Worm (Caenorhabditis elegans) whole organism, L4 larva: ENCODE results near the gene ent-3.
A peak's percentile ranks its signal among the peaks of the same experiment; 100 is the strongest.
"Not testable (repeated sequence)": the region's sequence is repeated elsewhere in the genome, so short reads cannot be mapped to it uniquely, and the experiment has no call there.

Experiments
- D1046.2 ChIP-seq: fragments of 200-800 bp; sonication (Bioruptor generic); IDR thresholded peaks from 2 replicates; pipeline ENCODE4 v1.3.6; 2022; ENCODE audit warnings: missing genetic modification characterization, missing compliant biosample characterization
- F37D6.2 ChIP-seq: sonication (generic microtip); optimal IDR thresholded peaks from 2 replicates; lab custom pipeline; 2016; ENCODE audit warnings: mild to moderate bottlenecking, missing genetic modification characterization, missing compliant biosample characterization
- F44E2.7 ChIP-seq: fragments of 200-800 bp; sonication (Bioruptor generic); IDR thresholded peaks from 2 replicates; pipeline ENCODE4 v2.1.2; 2022; ENCODE audit warnings: missing genetic modification characterization, missing compliant biosample characterization
- T20F7.1 ChIP-seq: fragments of 200-800 bp; sonication (Bioruptor generic); optimal IDR thresholded peaks from 2 replicates; lab custom pipeline; 2018; ENCODE audit warnings: mild to moderate bottlenecking, missing genetic modification characterization, missing compliant biosample characterization
- T26A8.4 ChIP-seq: fragments of 200-800 bp; sonication (Bioruptor generic); IDR thresholded peaks from 2 replicates; pipeline ENCODE4 v1.3.6; 2022; ENCODE audit warnings: missing genetic modification characterization, missing compliant biosample characterization
- ZK337.2 ChIP-seq: fragments of 200-800 bp; sonication (Bioruptor generic); IDR thresholded peaks from 2 replicates; pipeline ENCODE4 v1.3.6; 2022; ENCODE audit warnings: missing genetic modification reagents, missing genetic modification characterization, missing compliant biosample characterization
- ama-1 ChIP-seq: fragments of 150-350 bp; optimal IDR thresholded peaks from 2 replicates; lab custom pipeline; 2014; ENCODE audit warnings: inconsistent platforms, mixed read lengths
- attf-4 ChIP-seq: sonication (generic microtip); optimal IDR thresholded peaks from 3 replicates; lab custom pipeline; 2017; ENCODE audit warnings: missing biosample characterization, missing genetic modification characterization
- ceh-20 ChIP-seq: fragments of 200-800 bp; sonication (Bioruptor generic); IDR thresholded peaks from 2 replicates; pipeline ENCODE4 v1.3.6; 2022; ENCODE audit warnings: missing genetic modification reagents, missing genetic modification characterization, missing compliant biosample characterization
- ceh-28 ChIP-seq: fragments of 150-350 bp; optimal IDR thresholded peaks from 2 replicates; lab custom pipeline; 2014; ENCODE audit warnings: missing biosample characterization, missing genetic modification reagents, missing genetic modification characterization
- ceh-44 ChIP-seq: fragments of 200-800 bp; sonication (Bioruptor generic); IDR thresholded peaks from 2 replicates; pipeline ENCODE4 v1.3.6; 2022; ENCODE audit warnings: missing genetic modification reagents, missing genetic modification characterization, missing compliant biosample characterization
- ctbp-1 ChIP-seq: fragments of 200-800 bp; sonication (Bioruptor generic); IDR thresholded peaks from 2 replicates; pipeline ENCODE4 v1.3.6; 2022; ENCODE audit warnings: missing genetic modification reagents, missing genetic modification characterization, missing compliant biosample characterization
- daf-19 ChIP-seq: fragments of 200-800 bp; sonication (Bioruptor generic); conservative IDR thresholded peaks from 2 replicates; pipeline ENCODE4 v1.3.6; 2022; ENCODE audit warnings: missing genetic modification characterization, missing compliant biosample characterization
- dmd-6 ChIP-seq: fragments of 200-800 bp; sonication (Bioruptor generic); IDR thresholded peaks from 2 replicates; pipeline ENCODE4 v1.3.6; 2022; ENCODE audit warnings: missing genetic modification reagents, missing genetic modification characterization, missing compliant biosample characterization
- dmd-8 ChIP-seq: fragments of 200-800 bp; sonication (Bioruptor generic); IDR thresholded peaks from 2 replicates; pipeline ENCODE4 v1.3.6; 2022; ENCODE audit warnings: missing genetic modification characterization, missing compliant biosample characterization
- dve-1 ChIP-seq: sonication (generic microtip); optimal IDR thresholded peaks from 2 replicates; lab custom pipeline; 2017; ENCODE audit warnings: antibody characterized with exemption, mild to moderate bottlenecking, missing genetic modification characterization, missing compliant biosample characterization; ENCODE audit not compliant: insufficient read depth
- fkh-10 ChIP-seq: fragments of 150-350 bp; optimal IDR thresholded peaks from 2 replicates; lab custom pipeline; 2014; ENCODE audit warnings: missing biosample characterization, missing genetic modification reagents, missing genetic modification characterization
- fos-1 ChIP-seq: fragments of 150-350 bp; optimal IDR thresholded peaks from 2 replicates; lab custom pipeline; 2014; ENCODE audit warnings: missing biosample characterization, missing genetic modification characterization
- gei-8 ChIP-seq: fragments of 200-800 bp; sonication (Bioruptor generic); optimal IDR thresholded peaks from 2 replicates; lab custom pipeline; 2018; ENCODE audit warnings: mild to moderate bottlenecking, missing genetic modification characterization, missing compliant biosample characterization
- hlh-30 ChIP-seq: sonication (generic microtip); optimal IDR thresholded peaks from 2 replicates; lab custom pipeline; 2017; ENCODE audit warnings: antibody characterized with exemption, mild to moderate bottlenecking, missing genetic modification characterization, missing compliant biosample characterization; ENCODE audit not compliant: insufficient read depth
- hmg-1.1 ChIP-seq: fragments of 200-800 bp; sonication (Bioruptor generic); IDR thresholded peaks from 2 replicates; pipeline ENCODE4 v1.3.6; 2022; ENCODE audit warnings: missing genetic modification reagents, missing genetic modification characterization, missing compliant biosample characterization
- lin-1 ChIP-seq: fragments of 200-800 bp; sonication (Bioruptor generic); IDR thresholded peaks from 2 replicates; pipeline ENCODE4 v1.3.6; 2022; ENCODE audit warnings: missing genetic modification reagents, missing genetic modification characterization, missing compliant biosample characterization
- lin-38 ChIP-seq: fragments of 200-800 bp; sonication (Bioruptor generic); IDR thresholded peaks from 2 replicates; pipeline ENCODE4 v1.3.6; 2022; ENCODE audit warnings: missing genetic modification reagents, missing genetic modification characterization, missing compliant biosample characterization
- lsy-2 ChIP-seq, 2 experiments: fragments of 150-350 bp in 1 of 2; sonication (generic microtip) in 1 of 2; optimal IDR thresholded peaks; 2 replicates each; lab custom pipeline; 2014 to 2017; ENCODE audit warnings: missing biosample characterization in 2 of 2, missing genetic modification characterization in 2 of 2
- mdl-1 ChIP-seq, 2 experiments: fragments of 150-350 bp in 1 of 2; sonication (generic microtip) in 1 of 2; optimal IDR thresholded peaks; 2 replicates each; lab custom pipeline; 2014 to 2017; ENCODE audit warnings: missing biosample characterization in 2 of 2, missing genetic modification characterization in 2 of 2
- mdt-29 ChIP-seq: fragments of 200-800 bp; sonication (Bioruptor generic); IDR thresholded peaks from 2 replicates; pipeline ENCODE4 v1.3.6; 2022; ENCODE audit warnings: missing genetic modification reagents, missing genetic modification characterization, missing compliant biosample characterization
- mep-1 ChIP-seq: fragments of 150-350 bp; sonication (generic microtip); optimal IDR thresholded peaks from 3 replicates; lab custom pipeline; 2014; ENCODE audit warnings: missing biosample characterization, missing genetic modification characterization
- mxl-2 ChIP-seq: fragments of 200-800 bp; sonication (Bioruptor generic); conservative IDR thresholded peaks from 2 replicates; pipeline ENCODE4 v1.3.6; 2022; ENCODE audit warnings: missing genetic modification reagents, missing genetic modification characterization, missing compliant biosample characterization
- nhr-10 ChIP-seq: fragments of 150-350 bp; optimal IDR thresholded peaks from 2 replicates; lab custom pipeline; 2014; ENCODE audit warnings: missing biosample characterization, missing genetic modification characterization
- nhr-11 ChIP-seq: fragments of 150-350 bp; optimal IDR thresholded peaks from 2 replicates; lab custom pipeline; 2014; ENCODE audit warnings: missing biosample characterization, missing genetic modification characterization
- nhr-111 ChIP-seq: fragments of 200-800 bp; sonication (Bioruptor generic); optimal IDR thresholded peaks from 2 replicates; lab custom pipeline; 2018; ENCODE audit warnings: mild to moderate bottlenecking, missing genetic modification characterization, missing compliant biosample characterization
- nhr-25 ChIP-seq: sonication (generic microtip); optimal IDR thresholded peaks from 2 replicates; lab custom pipeline; 2017; ENCODE audit warnings: missing genetic modification characterization, mild to moderate bottlenecking, missing compliant biosample characterization, antibody characterized with exemption, moderate library complexity, borderline replicate concordance; ENCODE audit not compliant: insufficient read depth
- nhr-42 ChIP-seq: fragments of 200-800 bp; sonication (Bioruptor generic); IDR thresholded peaks from 2 replicates; pipeline ENCODE4 v1.3.6; 2022; ENCODE audit warnings: missing genetic modification characterization, missing compliant biosample characterization
- php-3 ChIP-seq: fragments of 200-800 bp; sonication (Bioruptor generic); IDR thresholded peaks from 2 replicates; pipeline ENCODE4 v1.3.6; 2022; ENCODE audit warnings: missing genetic modification reagents, missing genetic modification characterization, missing compliant biosample characterization
- sdz-12 ChIP-seq: fragments of 200-800 bp; sonication (Bioruptor generic); optimal IDR thresholded peaks from 2 replicates; lab custom pipeline; 2018; ENCODE audit warnings: mild to moderate bottlenecking, missing genetic modification characterization, missing compliant biosample characterization
- set-16 ChIP-seq: fragments of 200-800 bp; sonication (Bioruptor generic); IDR thresholded peaks from 2 replicates; pipeline ENCODE4 v1.3.6; 2022; ENCODE audit warnings: missing genetic modification reagents, missing genetic modification characterization, missing compliant biosample characterization
- snpc-4 ChIP-seq: fragments of 150-350 bp; optimal IDR thresholded peaks from 2 replicates; lab custom pipeline; 2014; ENCODE audit warnings: missing biosample characterization, missing genetic modification characterization
- spr-3 ChIP-seq: fragments of 200-800 bp; sonication (Bioruptor generic); optimal IDR thresholded peaks from 2 replicates; lab custom pipeline; 2018; ENCODE audit warnings: mild to moderate bottlenecking, missing genetic modification characterization, missing compliant biosample characterization
- tag-97 ChIP-seq: fragments of 200-800 bp; sonication (Bioruptor generic); IDR thresholded peaks from 2 replicates; pipeline ENCODE4 v1.3.6; 2022; ENCODE audit warnings: missing genetic modification characterization, missing compliant biosample characterization
- unc-39 ChIP-seq: sonication (generic microtip); optimal IDR thresholded peaks from 2 replicates; lab custom pipeline; 2017; ENCODE audit warnings: missing biosample characterization, missing genetic modification characterization
- zag-1 ChIP-seq: fragments of 150-350 bp; optimal IDR thresholded peaks from 2 replicates; lab custom pipeline; 2014; ENCODE audit warnings: missing biosample characterization, missing genetic modification characterization
- zfp-3 ChIP-seq: fragments of 200-800 bp; sonication (Bioruptor generic); conservative IDR thresholded peaks from 2 replicates; pipeline ENCODE4 v1.3.6; 2022; ENCODE audit warnings: missing genetic modification reagents, missing genetic modification characterization, missing compliant biosample characterization
- zip-11 ChIP-seq: fragments of 200-800 bp; sonication (Bioruptor generic); IDR thresholded peaks from 2 replicates; pipeline ENCODE4 v1.3.6; 2022; ENCODE audit warnings: missing genetic modification characterization, missing compliant biosample characterization
- ztf-11 ChIP-seq: fragments of 150-350 bp; optimal IDR thresholded peaks from 2 replicates; lab custom pipeline; 2014; ENCODE audit warnings: missing biosample characterization, missing genetic modification characterization
- ztf-7 ChIP-seq: fragments of 150-350 bp; optimal IDR thresholded peaks from 2 replicates; lab custom pipeline; 2014; ENCODE audit warnings: missing biosample characterization, missing genetic modification characterization

Gene ent-3

DNA sequence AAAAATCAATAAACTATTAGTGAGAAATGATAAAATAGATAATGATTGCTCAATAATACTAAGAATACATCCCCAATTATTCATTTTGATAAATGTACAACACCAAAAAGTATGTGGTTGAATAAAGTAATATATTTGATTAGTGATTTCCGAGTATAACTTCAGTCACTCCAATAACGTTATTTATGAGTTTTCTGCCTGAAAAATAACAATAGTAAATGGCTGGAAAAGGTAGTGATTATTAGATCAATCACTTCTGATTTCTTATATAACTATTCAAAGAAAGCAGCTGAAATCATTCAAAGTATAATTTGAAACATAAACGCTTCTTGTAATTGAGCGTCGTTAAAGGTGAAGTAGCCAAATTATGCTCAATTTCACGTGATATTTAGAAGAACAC, 25.1 kb downstream of the ent-3 start, which contains the start of gene str-230:
Gene str-230, minus strand, starts transcription at position 101 of the 400 bp plus-strand sequence.
- TF ChIP-seq fkh-10 (GFP tag; lab: Kevin White, UChicago) (no peak), gei-8 (GFP tag; lab: Kevin White, UChicago) (no peak), ceh-28 (tag; lab: Kevin White, UChicago) (no peak), ztf-7 (tag; lab: Kevin White, UChicago) (no peak), zfp-3 (no peak), snpc-4 (tag; lab: Kevin White, UChicago) (no peak), ztf-11 (tag; lab: Kevin White, UChicago) (no peak), nhr-25 (tag; lab: Kevin White, UChicago) (no peak), lin-1 (GFP tag; lab: Robert Waterston, UW) (no peak)

DNA sequence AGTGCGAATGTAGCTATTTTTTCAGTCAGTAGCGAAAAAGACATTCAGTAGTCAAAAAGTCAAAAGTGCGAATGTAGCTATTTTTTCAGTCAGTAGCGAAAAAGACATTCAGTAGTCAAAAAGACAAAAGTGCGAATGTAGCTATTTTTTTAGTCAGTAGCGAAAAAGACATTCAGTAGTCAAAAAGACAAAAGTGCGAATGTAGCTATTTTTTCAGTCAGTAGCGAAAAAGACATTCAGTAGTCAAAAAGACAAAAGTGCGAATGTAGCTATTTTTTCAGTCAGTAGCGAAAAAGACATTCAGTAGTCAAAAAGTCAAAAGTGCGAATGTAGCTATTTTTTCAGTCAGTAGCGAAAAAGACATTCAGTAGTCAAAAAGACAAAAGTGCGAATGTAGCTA, 30.6 kb downstream of the ent-3 start, which contains the start of gene T16A9.3:
Gene T16A9.3, plus strand, starts transcription at position 301 of the 400 bp plus-strand sequence.
- TF ChIP-seq lsy-2 (tag; optimal IDR thresholded peaks at IDR 0.05; lab: Kevin White, UChicago); dmd-8 (GFP tag; lab: Robert Waterston, UW); zag-1 (tag; lab: Kevin White, UChicago): not testable (repeated sequence)

DNA sequence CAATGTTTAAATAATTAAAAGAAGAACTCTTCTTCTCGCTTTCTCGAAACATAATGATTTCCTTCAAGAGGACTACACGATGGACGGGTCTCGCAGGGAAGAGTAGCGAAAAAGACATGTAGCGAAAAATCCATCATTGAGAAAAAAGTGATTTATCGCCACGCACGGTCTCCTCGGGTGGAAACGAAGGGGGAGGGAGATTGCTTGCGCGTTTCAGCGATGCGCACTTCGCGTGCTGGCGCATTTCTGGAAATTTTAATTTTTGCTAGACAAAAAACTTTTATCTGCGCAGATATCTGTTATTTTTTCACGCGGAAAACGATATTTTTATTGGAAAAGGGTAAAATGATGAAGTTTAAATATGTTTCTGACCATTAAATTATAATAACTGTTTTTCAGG, 32.0 kb downstream of the ent-3 start:
- TF ChIP-seq ceh-20 (GFP tag; lab: Robert Waterston, UW) (peak; percentile 56; the same call in 1 of the 2 replicates), set-16 (peak; percentile 20; the same call in 1 of the 2 replicates), lin-38 (GFP tag; lab: Robert Waterston, UW) (peak; percentile 69), php-3 (GFP tag; lab: Robert Waterston, UW) (peak; percentile 57; the same call in 1 of the 2 replicates), mxl-2 (0 out of 2 replicates have a peak, but pooled peaks have one; percentile 11), dmd-6 (peak; percentile 49)

DNA sequence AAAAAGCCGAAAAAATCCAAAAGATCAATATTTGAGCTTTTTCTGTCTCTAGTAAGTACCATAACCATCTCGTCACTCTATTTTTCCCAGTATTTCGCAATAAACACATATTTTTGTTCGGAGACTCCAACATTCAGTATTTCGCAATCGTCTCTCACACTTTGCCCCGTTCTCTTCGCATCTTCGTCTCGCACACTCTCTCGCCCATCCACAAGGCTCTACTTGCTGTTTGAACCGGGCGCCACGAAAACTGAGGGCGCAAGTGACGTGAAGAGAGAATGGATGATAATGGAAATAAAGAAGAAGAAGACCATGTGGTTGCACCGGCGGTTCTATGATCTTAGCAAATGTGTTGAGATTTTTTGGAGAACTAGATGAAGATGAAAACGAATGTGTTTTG, 35.8 kb downstream of the ent-3 start:
- TF ChIP-seq ZK337.2 (GFP tag; lab: Robert Waterston, UW) (no peak), nhr-10 (peak; percentile 98), fos-1 (tag; lab: Kevin White, UChicago) (no peak), ceh-28 (tag; lab: Kevin White, UChicago) (peak; percentile 43), ceh-44 (no peak), daf-19 (0 out of 2 replicates have a peak, but pooled peaks have one; percentile 13), spr-3 (no peak), tag-97 (GFP tag; lab: Robert Waterston, UW) (no peak), nhr-11 (tag; lab: Kevin White, UChicago) (peak; percentile 98), ctbp-1 (GFP tag; lab: Robert Waterston, UW) (peak; percentile 82), T26A8.4 (peak; percentile 84), mdt-29 (peak; percentile 87), dve-1 (tag; lab: Kevin White, UChicago) (peak; percentile 98), zip-11 (no peak), D1046.2 (GFP tag; lab: Robert Waterston, UW) (peak; percentile 65; the same call in 1 of the 2 replicates), F37D6.2 (tag; lab: Kevin White, UChicago) (peak; percentile 61), F44E2.7 (no peak), mep-1 (peak; percentile 96), hmg-1.1 (GFP tag; lab: Robert Waterston, UW) (peak; percentile 93), mdl-1 (tag; optimal IDR thresholded peaks at IDR 0.05; lab: Kevin White, UChicago) (peak; percentile 54 to 95), attf-4 (tag; lab: Kevin White, UChicago) (no peak), T20F7.1 (GFP tag; lab: Kevin White, UChicago) (peak; percentile 83), gei-8 (GFP tag; lab: Kevin White, UChicago) (no peak), sdz-12 (no peak), mxl-2 (no peak), unc-39 (no peak), zfp-3 (peak; percentile 87), nhr-42 (GFP tag; lab: Robert Waterston, UW) (peak; percentile 83), hlh-30 (tag; lab: Kevin White, UChicago) (peak; percentile 97), ama-1 (peak; percentile 22), nhr-111 (GFP tag; lab: Kevin White, UChicago) (no peak)
